Worm (Caenorhabditis elegans) whole organism, L4/young adult: Measurements from ENCODE around the gene ced-8.

Experiments
- W03F9.2 ChIP-seq: fragments of 150-350 bp; optimal IDR thresholded peaks from 2 replicates; lab custom pipeline; 2014; ENCODE audit warnings: missing biosample characterization, missing genetic modification characterization
- dao-5 ChIP-seq: sonication (generic microtip); optimal IDR thresholded peaks from 2 replicates; lab custom pipeline; 2016; ENCODE audit warnings: missing genotype, missing genetic modification characterization, moderate library complexity, missing compliant biosample characterization

ce11 chrX:8428319-8428888, 11.7 kb upstream of the ced-8 start, which contains the start of gene F08F1.3:
- no peak for TF ChIP-seq W03F9.2 (tag; lab: Kevin White, UChicago)
- TF ChIP-seq dao-5 (tag; lab: Kevin White, UChicago) = no peak
